Worm (Caenorhabditis elegans) whole organism, L4 larva: ENCODE data around the gene abts-3.

Source experiments
- T20F7.1 ChIP-seq: fragments of 200-800 bp; sonication (Bioruptor generic); optimal IDR thresholded peaks from 2 replicates; lab custom pipeline; 2018; ENCODE audit warnings: mild to moderate bottlenecking, missing genetic modification characterization, missing compliant biosample characterization
- ctbp-1 ChIP-seq: fragments of 200-800 bp; sonication (Bioruptor generic); IDR thresholded peaks from 2 replicates; pipeline ENCODE4 v1.3.6; 2022; ENCODE audit warnings: missing genetic modification reagents, missing genetic modification characterization, missing compliant biosample characterization
- jun-1 ChIP-seq: fragments of 150-350 bp; optimal IDR thresholded peaks from 2 replicates; lab custom pipeline; 2014; ENCODE audit warnings: missing biosample characterization, missing genetic modification reagents, missing genetic modification characterization
- snpc-4 ChIP-seq: fragments of 150-350 bp; optimal IDR thresholded peaks from 2 replicates; lab custom pipeline; 2014; ENCODE audit warnings: missing biosample characterization, missing genetic modification characterization
- unc-130 ChIP-seq: sonication (generic microtip); optimal IDR thresholded peaks from 2 replicates; lab custom pipeline; 2016; ENCODE audit warnings: missing genetic modification reagents, missing genetic modification characterization, missing compliant biosample characterization

DNA sequence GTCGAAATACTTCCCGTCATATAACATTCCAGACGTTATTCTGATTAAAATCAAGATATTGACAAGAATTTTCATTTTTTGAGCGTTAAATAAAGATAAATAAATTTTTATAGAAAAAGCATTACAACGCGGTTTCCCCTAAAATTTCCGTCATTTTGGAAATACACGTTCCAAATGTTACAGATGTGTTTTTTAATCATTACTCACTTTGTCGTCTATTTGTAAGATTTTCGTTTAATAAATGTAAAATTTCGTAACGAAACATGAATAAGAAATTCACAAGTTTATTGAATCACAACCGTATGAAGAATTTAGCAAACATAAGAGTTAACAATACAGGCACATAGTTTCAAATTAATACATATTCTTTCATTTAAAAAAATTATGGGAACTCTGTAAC, 70.2 kb downstream of the abts-3 start, which contains the start of gene C30B5.17:
- TF ChIP-seq ctbp-1 = no peak
- TF ChIP-seq snpc-4 = no peak
- TF ChIP-seq T20F7.1 (GFP tag; lab: Kevin White, UChicago) = no peak
- no peak for TF ChIP-seq unc-130
- no peak for TF ChIP-seq jun-1 (tag; lab: Kevin White, UChicago)
